Worm (Caenorhabditis elegans) whole organism, early embryonic: Measurements from ENCODE around the gene fbxa-60.

Source experiments
- ama-1 ChIP-seq: fragments of 150-350 bp; optimal IDR thresholded peaks from 2 replicates; lab custom pipeline; 2014
- ceh-13 ChIP-seq: fragments of 200-800 bp; sonication (Bioruptor generic); optimal IDR thresholded peaks from 2 replicates; lab custom pipeline; 2018; ENCODE audit warnings: mild to moderate bottlenecking, missing genetic modification characterization, missing compliant biosample characterization
- ceh-36 ChIP-seq: sonication (generic microtip); optimal IDR thresholded peaks from 2 replicates; lab custom pipeline; 2016; ENCODE audit warnings: missing genetic modification characterization, inconsistent platforms, missing compliant biosample characterization
- ets-7 ChIP-seq: sonication (generic microtip); optimal IDR thresholded peaks from 2 replicates; lab custom pipeline; 2016; ENCODE audit warnings: missing genotype, missing genetic modification characterization, missing compliant biosample characterization
- flt-1 ChIP-seq: fragments of 200-800 bp; sonication (Bioruptor generic); IDR thresholded peaks from 2 replicates; pipeline ENCODE4 v1.3.6; 2022; ENCODE audit warnings: missing genetic modification characterization, missing compliant biosample characterization
- hmg-4 ChIP-seq: fragments of 200-800 bp; sonication (Bioruptor generic); optimal IDR thresholded peaks from 2 replicates; lab custom pipeline; 2018; ENCODE audit warnings: mild to moderate bottlenecking, missing genetic modification characterization, missing compliant biosample characterization
- hnd-1 ChIP-seq: sonication (generic microtip); optimal IDR thresholded peaks from 2 replicates; lab custom pipeline; 2016; ENCODE audit warnings: missing genetic modification characterization, missing compliant biosample characterization
- pes-1 ChIP-seq: fragments of 200-800 bp; sonication (Bioruptor generic); IDR thresholded peaks from 2 replicates; pipeline ENCODE4 v1.3.6; 2022; ENCODE audit warnings: missing genetic modification reagents, missing genetic modification characterization, missing compliant biosample characterization
- scrt-1 ChIP-seq: fragments of 200-800 bp; sonication (Bioruptor generic); IDR thresholded peaks from 2 replicates; pipeline ENCODE4 v1.3.6; 2022; ENCODE audit warnings: missing genetic modification characterization, missing compliant biosample characterization
- tbx-11 ChIP-seq: fragments of 200-800 bp; sonication (Bioruptor generic); IDR thresholded peaks from 2 replicates; pipeline ENCODE4 v1.3.6; 2022; ENCODE audit warnings: missing genetic modification characterization, missing compliant biosample characterization

- TF ChIP-seq ets-7 (tag; lab: Kevin White, UChicago) (no peak), ceh-13 (GFP tag; lab: Kevin White, UChicago) (no peak), ama-1 (lab: Kevin White, UChicago) (no peak), ceh-36 (tag; lab: Kevin White, UChicago) (no peak), tbx-11 (GFP tag; lab: Robert Waterston, UW) (no peak), flt-1 (GFP tag; lab: Robert Waterston, UW) (no peak), pes-1 (no peak), hnd-1 (tag; lab: Kevin White, UChicago) (no peak), scrt-1 (GFP tag; lab: Robert Waterston, UW) (no peak), hmg-4 (GFP tag; lab: Kevin White, UChicago) (no peak)
Observed at ce11 chrIII:937961-938360, 8.1 kb downstream of the fbxa-60 start, which contains the start of gene fbxa-56.
